Fruit fly (Drosophila melanogaster) whole organism, embryonic: Measurements from ENCODE around the gene Ciz1.

ENCODE experiments used
- Bteb2 ChIP-seq: fragments of 200-800 bp; sonication (Bioruptor generic); optimal IDR thresholded peaks from 2 replicates; lab custom pipeline; 2016; ENCODE audit warnings: missing biosample characterization, missing genetic modification characterization
- CG11093 ChIP-seq: fragments of 200-800 bp; sonication (Bioruptor generic); IDR thresholded peaks from 3 replicates; pipeline ENCODE4 v1.3.6; 2022; ENCODE audit warnings: missing biosample characterization, missing genetic modification characterization
- CG11723 ChIP-seq: fragments of 200-800 bp; sonication (Bioruptor generic); optimal IDR thresholded peaks from 2 replicates; lab custom pipeline; 2017; ENCODE audit warnings: missing biosample characterization, mild to moderate bottlenecking, missing genetic modification characterization
- CG12299 ChIP-seq: fragments of 200-800 bp; sonication (Bioruptor generic); optimal IDR thresholded peaks from 2 replicates; lab custom pipeline; 2018; ENCODE audit warnings: missing biosample characterization, mild to moderate bottlenecking, missing genetic modification characterization
- CG1233 ChIP-seq: fragments of 200-800 bp; sonication (Bioruptor generic); optimal IDR thresholded peaks from 4 replicates; lab custom pipeline; 2018; ENCODE audit warnings: missing biosample characterization, mild to moderate bottlenecking, missing genetic modification characterization
- CG13123 ChIP-seq: fragments of 200-800 bp; sonication (Bioruptor generic); optimal IDR thresholded peaks from 2 replicates; lab custom pipeline; 2016; ENCODE audit warnings: missing biosample characterization, missing genetic modification characterization
- CG1602 ChIP-seq: fragments of 200-800 bp; sonication (Bioruptor generic); optimal IDR thresholded peaks from 3 replicates; lab custom pipeline; 2016; ENCODE audit warnings: missing biosample characterization, missing genetic modification characterization
- CG1603 ChIP-seq: fragments of 200-800 bp; sonication (Bioruptor generic); optimal IDR thresholded peaks from 2 replicates; lab custom pipeline; 2019; ENCODE audit warnings: missing biosample characterization, mild to moderate bottlenecking, missing genetic modification characterization, moderate library complexity
- CG17186 ChIP-seq: fragments of 200-800 bp; sonication (Bioruptor generic); optimal IDR thresholded peaks from 3 replicates; lab custom pipeline; 2017; ENCODE audit warnings: missing biosample characterization, missing genetic modification reagents, missing genetic modification characterization
- CG31365 ChIP-seq: fragments of 200-800 bp; sonication (Bioruptor generic); optimal IDR thresholded peaks from 2 replicates; lab custom pipeline; 2018; ENCODE audit warnings: missing biosample characterization, mild to moderate bottlenecking, missing genetic modification characterization
- CG6791 ChIP-seq: fragments of 200-800 bp; sonication (Bioruptor generic); IDR thresholded peaks from 3 replicates; pipeline ENCODE4 v1.3.6; 2022; ENCODE audit warnings: missing biosample characterization, missing genetic modification characterization; ENCODE audit not compliant: partially characterized antibody
- CG8765 ChIP-seq: fragments of 200-800 bp; sonication (Bioruptor generic); IDR thresholded peaks from 2 replicates; pipeline ENCODE4 v1.3.6; 2022; ENCODE audit warnings: missing biosample characterization, missing genetic modification characterization
- CG9215 ChIP-seq: fragments of 200-800 bp; sonication (Bioruptor generic); IDR thresholded peaks from 2 replicates; pipeline ENCODE4 v1.3.6; 2022; ENCODE audit warnings: missing biosample characterization, missing genetic modification characterization
- Deaf1 ChIP-seq: fragments of 200-800 bp; optimal IDR thresholded peaks from 3 replicates; lab custom pipeline; 2019; ENCODE audit warnings: missing biosample characterization, mild to moderate bottlenecking, missing genetic modification characterization, moderate library complexity
- GATAe ChIP-seq: fragments of 200-800 bp; sonication (Bioruptor generic); conservative IDR thresholded peaks from 2 replicates; pipeline ENCODE4 v1.3.6; 2022; ENCODE audit warnings: missing biosample characterization, missing genetic modification characterization
- H2.0 ChIP-seq: fragments of 200-800 bp; sonication (Bioruptor generic); IDR thresholded peaks from 2 replicates; pipeline ENCODE4 v1.3.6; 2022; ENCODE audit warnings: missing biosample characterization, missing genetic modification characterization
- HmgD ChIP-seq: fragments of 200-800 bp; sonication (Bioruptor generic); optimal IDR thresholded peaks from 3 replicates; lab custom pipeline; 2016; ENCODE audit warnings: missing biosample characterization, missing genetic modification characterization
- Jarid2 ChIP-seq: fragments of 200-800 bp; sonication (Bioruptor generic); optimal IDR thresholded peaks from 3 replicates; lab custom pipeline; 2017; ENCODE audit warnings: mild to moderate bottlenecking, missing biosample characterization, missing genetic modification reagents, missing genetic modification characterization
- Mad ChIP-seq: fragments of 200-800 bp; sonication (Bioruptor generic); optimal IDR thresholded peaks from 2 replicates; lab custom pipeline; 2016; ENCODE audit warnings: missing biosample characterization, missing genetic modification characterization
- Meics ChIP-seq: fragments of 200-800 bp; sonication (Bioruptor generic); optimal IDR thresholded peaks from 2 replicates; lab custom pipeline; 2017; ENCODE audit warnings: missing biosample characterization, mild to moderate bottlenecking, missing genetic modification characterization
- NFAT ChIP-seq: fragments of 200-800 bp; sonication (Bioruptor generic); IDR thresholded peaks from 2 replicates; pipeline ENCODE4 v1.3.6; 2022; ENCODE audit warnings: missing biosample characterization, missing genetic modification characterization
- Ptx1 ChIP-seq: fragments of 200-800 bp; sonication (Bioruptor generic); IDR thresholded peaks from 2 replicates; pipeline ENCODE4 v1.3.6; 2022; ENCODE audit warnings: missing biosample characterization, missing genetic modification characterization
- Rfx ChIP-seq: fragments of 200-800 bp; sonication (Bioruptor generic); IDR thresholded peaks from 2 replicates; pipeline ENCODE4 v1.3.6; 2022; ENCODE audit warnings: missing biosample characterization, missing genetic modification characterization
- Scr ChIP-seq: fragments of 200-800 bp; sonication (Bioruptor generic); IDR thresholded peaks from 2 replicates; pipeline ENCODE4 v1.3.6; 2022; ENCODE audit warnings: missing biosample characterization, missing genetic modification characterization; ENCODE audit not compliant: partially characterized antibody
- Six4 ChIP-seq: fragments of 200-800 bp; sonication (Bioruptor generic); optimal IDR thresholded peaks from 2 replicates; lab custom pipeline; 2016; ENCODE audit warnings: missing biosample characterization, missing genetic modification characterization
- Sry-β ChIP-seq: fragments of 200-800 bp; sonication (Bioruptor generic); optimal IDR thresholded peaks from 2 replicates; lab custom pipeline; 2018; ENCODE audit warnings: missing biosample characterization, mild to moderate bottlenecking, missing genetic modification characterization, moderate library complexity
- amos ChIP-seq: fragments of 200-800 bp; sonication (Bioruptor generic); IDR thresholded peaks from 2 replicates; pipeline ENCODE4 v1.3.6; 2022; ENCODE audit warnings: missing biosample characterization, missing genetic modification characterization; ENCODE audit not compliant: partially characterized antibody
- cas ChIP-seq: fragments of 200-800 bp; sonication (Bioruptor generic); IDR thresholded peaks from 2 replicates; pipeline ENCODE4 v1.3.6; 2022; ENCODE audit warnings: missing biosample characterization, missing genetic modification characterization
- crp ChIP-seq, 2 experiments: fragments of 200-800 bp; sonication (Bioruptor generic); optimal IDR thresholded peaks; 2 replicates in 1 of 2; 3 replicates in 1 of 2; lab custom pipeline; 2017; ENCODE audit warnings: missing biosample characterization in 2 of 2, missing genetic modification characterization in 2 of 2, mild to moderate bottlenecking in 1 of 2, moderate library complexity in 1 of 2
- cwo ChIP-seq: fragments of 200-800 bp; sonication (Bioruptor generic); optimal IDR thresholded peaks from 3 replicates; lab custom pipeline; 2017; ENCODE audit warnings: missing biosample characterization, missing genetic modification characterization, mild to moderate bottlenecking, moderate library complexity, missing genetic modification reagents
- fd64A ChIP-seq: fragments of 200-800 bp; sonication (Bioruptor generic); optimal IDR thresholded peaks from 3 replicates; lab custom pipeline; 2018; ENCODE audit warnings: missing biosample characterization, mild to moderate bottlenecking, missing genetic modification characterization
- fu2 ChIP-seq: fragments of 200-800 bp; sonication (Bioruptor generic); optimal IDR thresholded peaks from 2 replicates; lab custom pipeline; 2016; ENCODE audit warnings: missing biosample characterization, missing genetic modification characterization
- gce ChIP-seq: fragments of 200-800 bp; sonication (Bioruptor generic); IDR thresholded peaks from 3 replicates; pipeline ENCODE4 v1.3.6; 2022; ENCODE audit warnings: missing biosample characterization, missing genetic modification characterization
- h ChIP-seq: fragments of >200 bp; optimal IDR thresholded peaks from 2 replicates; lab custom pipeline; 2017
- hb ChIP-seq: fragments of 200-800 bp; sonication (Bioruptor generic); IDR thresholded peaks from 3 replicates; pipeline ENCODE4 v1.3.6; 2022; ENCODE audit warnings: missing biosample characterization, missing genetic modification characterization; ENCODE audit not compliant: partially characterized antibody
- oc ChIP-seq: fragments of 200-800 bp; sonication (Bioruptor generic); optimal IDR thresholded peaks from 2 replicates; lab custom pipeline; 2018; ENCODE audit warnings: missing biosample characterization, mild to moderate bottlenecking, missing genetic modification characterization, moderate library complexity
- odd ChIP-seq: fragments of 200-800 bp; sonication (Bioruptor generic); optimal IDR thresholded peaks from 2 replicates; lab custom pipeline; 2017; ENCODE audit warnings: missing biosample characterization, mild to moderate bottlenecking, missing genetic modification characterization
- pb ChIP-seq: fragments of 200-800 bp; sonication (Bioruptor generic); optimal IDR thresholded peaks from 3 replicates; lab custom pipeline; 2016; ENCODE audit warnings: missing biosample characterization, missing genetic modification characterization
- phol ChIP-seq: fragments of 200-800 bp; sonication (Bioruptor generic); optimal IDR thresholded peaks from 3 replicates; lab custom pipeline; 2018; ENCODE audit warnings: missing biosample characterization, mild to moderate bottlenecking, missing genetic modification characterization, moderate library complexity
- repo ChIP-seq: fragments of 200-800 bp; sonication (Bioruptor generic); optimal IDR thresholded peaks from 2 replicates; lab custom pipeline; 2016; ENCODE audit warnings: missing biosample characterization, missing genetic modification characterization
- ro ChIP-seq: fragments of 200-800 bp; sonication (Bioruptor generic); IDR thresholded peaks from 2 replicates; pipeline ENCODE4 v1.3.6; 2022; ENCODE audit warnings: missing biosample characterization, missing genetic modification characterization
- shn ChIP-seq: fragments of 200-800 bp; sonication (Bioruptor generic); optimal IDR thresholded peaks from 3 replicates; lab custom pipeline; 2016; ENCODE audit warnings: missing biosample characterization, missing genetic modification characterization
- sna ChIP-seq: fragments of 200-800 bp; sonication (Bioruptor generic); IDR thresholded peaks from 2 replicates; pipeline ENCODE4 v1.3.6; 2022; ENCODE audit warnings: missing biosample characterization, missing genetic modification characterization; ENCODE audit not compliant: partially characterized antibody
- tna ChIP-seq: fragments of 200-800 bp; sonication (Bioruptor generic); IDR thresholded peaks from 2 replicates; pipeline ENCODE4 v1.3.6; 2022; ENCODE audit warnings: missing biosample characterization, missing genetic modification characterization; ENCODE audit not compliant: partially characterized antibody
- trem ChIP-seq: fragments of 200-800 bp; optimal IDR thresholded peaks from 3 replicates; lab custom pipeline; 2019; ENCODE audit warnings: missing biosample characterization, mild to moderate bottlenecking, missing genetic modification characterization, moderate library complexity
- ttk ChIP-seq: fragments of 200-800 bp; sonication (Bioruptor generic); IDR thresholded peaks from 2 replicates; pipeline ENCODE4 v2.1.2; 2022; ENCODE audit warnings: missing biosample characterization, missing genetic modification characterization
- twi ChIP-seq: fragments of 200-800 bp; optimal IDR thresholded peaks from 2 replicates; lab custom pipeline; 2019; ENCODE audit warnings: missing biosample characterization, mild to moderate bottlenecking, missing genetic modification characterization, moderate library complexity
- vnd ChIP-seq: fragments of 200-800 bp; sonication (Bioruptor generic); IDR thresholded peaks from 3 replicates; pipeline ENCODE4 v1.3.6; 2022; ENCODE audit warnings: missing biosample characterization, missing genetic modification characterization; ENCODE audit not compliant: partially characterized antibody
- z ChIP-seq: fragments of 200-800 bp; sonication (Bioruptor generic); IDR thresholded peaks from 3 replicates; pipeline ENCODE4 v1.3.6; 2022; ENCODE audit warnings: missing biosample characterization, missing genetic modification characterization

The Ciz1 gene

DNA sequence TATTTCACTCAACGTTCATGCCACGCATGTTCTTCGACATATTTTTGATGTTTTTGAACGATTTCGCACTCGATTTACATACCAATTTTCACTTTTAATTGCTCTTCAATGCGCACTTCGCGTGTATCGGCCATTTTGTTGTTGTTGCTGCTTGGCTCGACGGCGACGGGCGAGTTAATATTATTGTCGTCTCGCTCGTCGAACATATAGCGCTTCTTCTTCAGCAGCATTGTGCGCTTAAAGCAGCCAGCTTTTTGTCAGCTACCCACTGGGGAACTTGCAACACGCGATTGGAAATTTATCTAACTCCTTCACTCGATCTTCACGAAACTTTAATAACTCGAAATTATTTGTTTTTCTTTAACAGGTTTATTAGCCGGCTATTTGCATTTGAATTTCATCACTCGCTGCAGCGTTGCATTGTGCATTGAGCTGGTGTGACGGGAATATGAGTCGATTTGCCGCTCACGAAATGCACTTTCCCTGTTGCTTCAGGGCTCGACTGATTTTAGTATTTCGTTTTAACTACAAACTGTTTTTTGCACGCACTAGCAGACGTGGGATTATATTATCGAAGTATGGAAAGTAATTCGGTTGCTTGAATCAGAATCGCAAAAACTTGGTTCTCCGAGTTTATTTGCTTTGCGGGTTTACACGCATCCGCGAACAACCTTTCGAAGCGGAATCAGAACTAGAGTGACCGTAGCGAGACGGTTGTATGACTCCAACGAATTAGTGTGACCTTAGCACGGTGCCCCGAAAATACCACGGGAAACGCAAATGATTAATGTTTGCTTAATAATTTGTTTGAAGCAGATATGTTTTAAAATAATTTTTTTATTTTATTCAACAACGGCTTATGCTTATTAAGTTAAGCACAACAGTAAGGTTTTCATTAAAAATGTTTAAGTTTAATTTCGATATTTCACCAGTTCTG lies 9.6 kb upstream of the Ciz1 start, which contains the start of gene RasGAP1 (continued):
- TF ChIP-seq CG17186 (GFP tag; lab: Kevin White, UChicago) (peak; percentile 1), fd64A (GFP tag; lab: Kevin White, UChicago) (no peak), Six4 (GFP tag; lab: Kevin White, UChicago) (no peak), vnd (GFP tag; lab: Robert Waterston, UW) (no peak), Mad (no peak), Meics (no peak), Ptx1 (GFP tag; lab: Robert Waterston, UW) (no peak), CG11093 (GFP tag; lab: Robert Waterston, UW) (no peak), shn (peak; percentile 11), z (GFP tag; lab: Robert Waterston, UW) (0 out of 3 replicates have a peak, but pooled peaks have one; percentile 36), h (lab: Kevin White, UChicago) (no peak), H2.0 (GFP tag; lab: Robert Waterston, UW) (no peak), CG31365 (tag; lab: Kevin White, UChicago) (no peak), ro (GFP tag; lab: Robert Waterston, UW) (no peak), Deaf1 (no peak), amos (GFP tag; lab: Robert Waterston, UW) (peak; percentile 46), CG8765 (no peak), HmgD (GFP tag; lab: Kevin White, UChicago) (peak; percentile 84), Jarid2 (GFP tag; lab: Kevin White, UChicago) (peak; percentile 78), cas (no peak), fu2 (no peak), CG11723 (GFP tag; lab: Kevin White, UChicago) (no peak), CG6791 (GFP tag; lab: Robert Waterston, UW) (peak; percentile 53; the same call in 2 of the 3 replicates), Bteb2 (no peak), CG13123 (GFP tag; lab: Kevin White, UChicago) (no peak), twi (tag; lab: Kevin White, UChicago) (no peak), Scr (GFP tag; lab: Robert Waterston, UW) (0 out of 2 replicates have a peak, but pooled peaks have one; percentile 36), crp (GFP tag; optimal IDR thresholded peaks at IDR 0.05; lab: Kevin White, UChicago) (no peak), hb (GFP tag; lab: Robert Waterston, UW) (no peak), gce (GFP tag; lab: Robert Waterston, UW) (no peak), ttk (GFP tag; lab: Robert Waterston, UW) (no peak), repo (GFP tag; lab: Kevin White, UChicago) (no peak), sna (GFP tag; lab: Robert Waterston, UW) (no peak), CG9215 (GFP tag; lab: Robert Waterston, UW) (no peak), cwo (GFP tag; lab: Kevin White, UChicago) (no peak), GATAe (GFP tag; lab: Robert Waterston, UW) (no peak), oc (tag; lab: Kevin White, UChicago) (no peak), tna (GFP tag; lab: Robert Waterston, UW) (no peak), CG1233 (no peak), CG1603 (tag; lab: Kevin White, UChicago) (peak; percentile 47), Rfx (GFP tag; lab: Robert Waterston, UW) (0 out of 2 replicates have a peak, but pooled peaks have one; percentile 12), odd (GFP tag; lab: Kevin White, UChicago) (no peak), CG1602 (no peak), phol (tag; lab: Kevin White, UChicago) (peak; percentile 80), pb (GFP tag; lab: Kevin White, UChicago) (peak; percentile 48), CG12299 (tag; lab: Kevin White, UChicago) (no peak), NFAT (GFP tag; lab: Robert Waterston, UW) (no peak), Sry-β (GFP tag; lab: Kevin White, UChicago) (no peak), trem (tag; lab: Kevin White, UChicago) (no peak)
